Worm (Caenorhabditis elegans) whole organism, L4/young adult: ENCODE data around the gene Y54G2A.48.

Experiments
- W03F9.2 ChIP-seq: fragments of 150-350 bp; optimal IDR thresholded peaks from 2 replicates; lab custom pipeline; 2014; ENCODE audit warnings: missing biosample characterization, missing genetic modification characterization
- dao-5 ChIP-seq: sonication (generic microtip); optimal IDR thresholded peaks from 2 replicates; lab custom pipeline; 2016; ENCODE audit warnings: missing genotype, missing genetic modification characterization, moderate library complexity, missing compliant biosample characterization
- him-1 ChIP-seq: sonication (generic microtip); optimal IDR thresholded peaks from 2 replicates; lab custom pipeline; 2016; ENCODE audit warnings: missing genotype, missing genetic modification reagents, missing genetic modification characterization, missing compliant biosample characterization

DNA sequence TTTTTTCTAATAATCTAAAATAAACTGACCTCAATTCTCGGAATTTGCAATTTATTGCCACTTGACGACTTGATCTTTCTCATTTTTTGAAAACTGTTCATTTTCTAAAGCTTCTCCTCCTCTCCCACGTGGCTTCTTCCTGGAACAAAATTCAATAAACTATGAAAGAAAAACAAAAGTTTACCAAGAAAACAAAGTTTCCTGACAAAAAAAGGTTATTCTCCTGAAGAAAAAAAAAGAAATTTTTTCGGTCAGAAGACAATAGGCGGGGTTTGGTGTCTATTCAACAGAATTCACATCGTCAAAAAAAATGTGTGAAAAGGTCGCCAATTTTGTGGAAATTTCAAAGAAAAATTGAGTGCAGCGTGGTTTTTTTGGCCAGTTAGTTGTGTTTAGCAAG, 32.3 kb upstream of the Y54G2A.48 start, which contains the start of gene Y54G2A.16:
- TF ChIP-seq him-1 (tag; lab: Kevin White, UChicago) (no peak), dao-5 (no peak), W03F9.2 (tag; lab: Kevin White, UChicago) (no peak)
